Fruit fly (Drosophila melanogaster) whole organism, embryonic: ENCODE data around the gene CG10508.
A peak's percentile ranks its signal among the peaks of the same experiment; 100 is the strongest.

Experiments
- Aef1 ChIP-seq: fragments of 200-800 bp; sonication (Bioruptor generic); IDR thresholded peaks from 3 replicates; pipeline ENCODE4 v1.3.6; 2022; ENCODE audit warnings: missing biosample characterization, missing genetic modification characterization
- Awh ChIP-seq: fragments of 200-800 bp; sonication (Bioruptor generic); IDR thresholded peaks from 2 replicates; pipeline ENCODE4, ENCODE4 v1.3.6; 2022; ENCODE audit warnings: missing biosample characterization, missing genetic modification characterization
- CG10209 ChIP-seq: fragments of 200-800 bp; sonication (Bioruptor generic); optimal IDR thresholded peaks from 3 replicates; lab custom pipeline; 2017; ENCODE audit warnings: missing biosample characterization, mild to moderate bottlenecking, missing genetic modification characterization, missing genetic modification reagents
- CG10274 ChIP-seq: fragments of 200-800 bp; sonication (Bioruptor generic); optimal IDR thresholded peaks from 3 replicates; lab custom pipeline; 2017; ENCODE audit warnings: missing biosample characterization, mild to moderate bottlenecking, missing genetic modification characterization
- CG10366 ChIP-seq: fragments of 200-800 bp; sonication (Bioruptor generic); IDR thresholded peaks from 2 replicates; pipeline ENCODE4 v1.3.6; 2022; ENCODE audit warnings: missing biosample characterization, missing genetic modification characterization
- CG11085 ChIP-seq: fragments of 200-800 bp; sonication (Bioruptor generic); IDR thresholded peaks from 2 replicates; pipeline ENCODE4 v1.3.6; 2022; ENCODE audit warnings: missing biosample characterization, missing genetic modification characterization
- CG12744 ChIP-seq: fragments of 200-800 bp; sonication (Bioruptor generic); optimal IDR thresholded peaks from 2 replicates; lab custom pipeline; 2016; ENCODE audit warnings: missing biosample characterization, missing genetic modification characterization
- CG12942 ChIP-seq: fragments of 200-800 bp; sonication (Bioruptor generic); optimal IDR thresholded peaks from 3 replicates; lab custom pipeline; 2016; ENCODE audit warnings: missing biosample characterization, missing genetic modification characterization
- CG13296 ChIP-seq: fragments of 200-800 bp; sonication (Bioruptor generic); optimal IDR thresholded peaks from 3 replicates; lab custom pipeline; 2018; ENCODE audit warnings: missing biosample characterization, mild to moderate bottlenecking, missing genetic modification characterization
- CG14014 ChIP-seq: fragments of 200-800 bp; sonication (Bioruptor generic); IDR thresholded peaks from 2 replicates; pipeline ENCODE4 v1.3.6; 2022; ENCODE audit warnings: missing biosample characterization, missing genetic modification characterization
- CG14667 ChIP-seq: fragments of 200-800 bp; sonication (Bioruptor generic); IDR thresholded peaks from 2 replicates; pipeline ENCODE4 v1.3.6; 2022; ENCODE audit warnings: missing biosample characterization, missing genetic modification characterization
- CG15514 ChIP-seq: fragments of 200-800 bp; sonication (Bioruptor generic); optimal IDR thresholded peaks from 3 replicates; lab custom pipeline; 2017; ENCODE audit warnings: missing biosample characterization, missing genetic modification characterization, mild to moderate bottlenecking, moderate library complexity, missing genetic modification reagents
- CG16863 ChIP-seq: fragments of 200-800 bp; sonication (Bioruptor generic); optimal IDR thresholded peaks from 3 replicates; lab custom pipeline; 2016; ENCODE audit warnings: missing biosample characterization, missing genetic modification characterization
- CG17359 ChIP-seq: fragments of 200-800 bp; sonication (Bioruptor generic); optimal IDR thresholded peaks from 3 replicates; lab custom pipeline; 2018; ENCODE audit warnings: missing biosample characterization, mild to moderate bottlenecking, missing genetic modification characterization, moderate library complexity
- CG1832 ChIP-seq: fragments of 200-800 bp; sonication (Bioruptor generic); optimal IDR thresholded peaks from 2 replicates; lab custom pipeline; 2017; ENCODE audit warnings: missing biosample characterization, mild to moderate bottlenecking, missing genetic modification characterization, inconsistent platforms
- CG4730 ChIP-seq: fragments of 200-800 bp; sonication (Bioruptor generic); IDR thresholded peaks from 2 replicates; pipeline ENCODE4 v1.3.6; 2022; ENCODE audit warnings: missing biosample characterization, missing genetic modification characterization
- CG6689 ChIP-seq: fragments of 200-800 bp; sonication (Bioruptor generic); IDR thresholded peaks from 2 replicates; pipeline ENCODE4 v1.3.6; 2022; ENCODE audit warnings: missing biosample characterization, missing genetic modification characterization
- CG7928 ChIP-seq: fragments of 200-800 bp; sonication (Bioruptor generic); optimal IDR thresholded peaks from 2 replicates; lab custom pipeline; 2017; ENCODE audit warnings: missing biosample characterization, mild to moderate bottlenecking, missing genetic modification characterization
- CG9437 ChIP-seq: fragments of 200-800 bp; sonication (Bioruptor generic); optimal IDR thresholded peaks from 2 replicates; lab custom pipeline; 2018; ENCODE audit warnings: missing biosample characterization, mild to moderate bottlenecking, missing genetic modification characterization
- CG9609 ChIP-seq: fragments of 200-800 bp; sonication (Bioruptor generic); optimal IDR thresholded peaks from 3 replicates; lab custom pipeline; 2016; ENCODE audit warnings: missing biosample characterization, missing genetic modification characterization
- CG9817 ChIP-seq: fragments of 200-800 bp; sonication (Bioruptor generic); optimal IDR thresholded peaks from 2 replicates; lab custom pipeline; 2018; ENCODE audit warnings: missing biosample characterization, mild to moderate bottlenecking, missing genetic modification characterization, moderate library complexity
- CG9932 ChIP-seq: fragments of 200-800 bp; sonication (Bioruptor generic); IDR thresholded peaks from 2 replicates; pipeline ENCODE4 v1.3.6; 2022; ENCODE audit warnings: missing biosample characterization, missing genetic modification characterization
- CHES-1-like ChIP-seq: fragments of 200-800 bp; sonication (Bioruptor generic); optimal IDR thresholded peaks from 2 replicates; lab custom pipeline; 2016; ENCODE audit warnings: missing biosample characterization, missing genetic modification characterization
- Chrac-16 ChIP-seq: fragments of 200-800 bp; sonication (Bioruptor generic); optimal IDR thresholded peaks from 3 replicates; lab custom pipeline; 2016; ENCODE audit warnings: missing biosample characterization, missing genetic modification characterization
- D19B ChIP-seq: fragments of 200-800 bp; sonication (Bioruptor generic); optimal IDR thresholded peaks from 2 replicates; lab custom pipeline; 2017; ENCODE audit warnings: missing biosample characterization, mild to moderate bottlenecking, missing genetic modification characterization
- Dref ChIP-seq: fragments of 200-800 bp; sonication (Bioruptor generic); IDR thresholded peaks from 2 replicates; pipeline ENCODE4 v1.3.6; 2022; ENCODE audit warnings: missing biosample characterization, missing genetic modification characterization
- Fer1 ChIP-seq: fragments of 200-800 bp; sonication (Bioruptor generic); optimal IDR thresholded peaks from 2 replicates; lab custom pipeline; 2017; ENCODE audit warnings: missing biosample characterization, mild to moderate bottlenecking, missing genetic modification characterization
- Fer2 ChIP-seq: fragments of 200-800 bp; sonication (Bioruptor generic); optimal IDR thresholded peaks from 2 replicates; lab custom pipeline; 2018; ENCODE audit warnings: missing biosample characterization, mild to moderate bottlenecking, missing genetic modification characterization, moderate library complexity
- Fer3 ChIP-seq: fragments of 200-800 bp; sonication (Bioruptor generic); optimal IDR thresholded peaks from 2 replicates; lab custom pipeline; 2018; ENCODE audit warnings: missing biosample characterization, mild to moderate bottlenecking, missing genetic modification characterization, moderate library complexity
- Gsc ChIP-seq: fragments of 200-800 bp; sonication (Bioruptor generic); IDR thresholded peaks from 2 replicates; pipeline ENCODE4 v1.3.6; 2022; ENCODE audit warnings: missing biosample characterization, missing genetic modification characterization
- HmgZ ChIP-seq: fragments of 200-800 bp; sonication (Bioruptor generic); optimal IDR thresholded peaks from 2 replicates; lab custom pipeline; 2018; ENCODE audit warnings: missing biosample characterization, mild to moderate bottlenecking, missing genetic modification characterization
- Hr39 ChIP-seq: fragments of >200 bp; optimal IDR thresholded peaks from 2 replicates; lab custom pipeline; 2017
- Hr51 ChIP-seq, 2 experiments: fragments of 200-800 bp; sonication (Bioruptor generic); optimal IDR thresholded peaks; 2 replicates in 1 of 2; 3 replicates in 1 of 2; lab custom pipeline; 2016 to 2018; ENCODE audit warnings: missing biosample characterization in 2 of 2, missing genetic modification characterization in 2 of 2, mild to moderate bottlenecking in 1 of 2, moderate library complexity in 1 of 2
- Jarid2 ChIP-seq: fragments of 200-800 bp; sonication (Bioruptor generic); optimal IDR thresholded peaks from 3 replicates; lab custom pipeline; 2017; ENCODE audit warnings: mild to moderate bottlenecking, missing biosample characterization, missing genetic modification reagents, missing genetic modification characterization
- Kr ChIP-seq: fragments of 200-800 bp; sonication (Bioruptor generic); optimal IDR thresholded peaks from 2 replicates; lab custom pipeline; 2017; ENCODE audit warnings: missing biosample characterization, mild to moderate bottlenecking, missing genetic modification characterization
- Poxn ChIP-seq: fragments of 200-800 bp; sonication (Bioruptor generic); IDR thresholded peaks from 2 replicates; pipeline ENCODE4 v1.3.6; 2022; ENCODE audit warnings: missing biosample characterization, missing genetic modification characterization
- Ssrp ChIP-seq: fragments of 200-800 bp; sonication (Bioruptor generic); optimal IDR thresholded peaks from 2 replicates; lab custom pipeline; 2018; ENCODE audit warnings: missing biosample characterization, mild to moderate bottlenecking, missing genetic modification characterization, moderate library complexity
- chif ChIP-seq, 2 experiments: fragments of 200-800 bp; sonication (Bioruptor generic); optimal IDR thresholded peaks; 3 replicates each; lab custom pipeline; 2016; ENCODE audit warnings: missing biosample characterization in 2 of 2, missing genetic modification characterization in 2 of 2
- croc ChIP-seq: fragments of 200-800 bp; sonication (Bioruptor generic); conservative IDR thresholded peaks from 3 replicates; pipeline ENCODE4 v1.3.6; 2022; ENCODE audit warnings: missing biosample characterization, missing genetic modification characterization
- cwo ChIP-seq: fragments of 200-800 bp; sonication (Bioruptor generic); optimal IDR thresholded peaks from 3 replicates; lab custom pipeline; 2017; ENCODE audit warnings: missing biosample characterization, missing genetic modification characterization, mild to moderate bottlenecking, moderate library complexity, missing genetic modification reagents
- grau ChIP-seq: fragments of 200-800 bp; optimal IDR thresholded peaks from 3 replicates; lab custom pipeline; 2019; ENCODE audit warnings: missing biosample characterization, mild to moderate bottlenecking, missing genetic modification characterization, moderate library complexity
- jing ChIP-seq: fragments of 200-800 bp; sonication (Bioruptor generic); optimal IDR thresholded peaks from 2 replicates; lab custom pipeline; 2018; ENCODE audit warnings: missing biosample characterization, mild to moderate bottlenecking, missing genetic modification characterization
- lmd ChIP-seq: fragments of 200-800 bp; sonication (Bioruptor generic); IDR thresholded peaks from 2 replicates; pipeline ENCODE4 v1.3.6; 2022; ENCODE audit warnings: missing biosample characterization, missing genetic modification characterization
- mam ChIP-seq: fragments of 200-800 bp; sonication (Bioruptor generic); optimal IDR thresholded peaks from 3 replicates; lab custom pipeline; 2016; ENCODE audit warnings: missing biosample characterization, missing genetic modification characterization
- prd ChIP-seq, 3 experiments: fragments of >200 bp in 2 of 3; fragments of 200-800 bp in 1 of 3; sonication (Bioruptor generic) in 1 of 3; optimal IDR thresholded peaks in 2 of 3; IDR thresholded peaks in 1 of 3; 2 replicates in 2 of 3; 3 replicates in 1 of 3; pipeline versions ENCODE4 v1.3.6 to Lab custom; 2017 to 2022; ENCODE audit warnings: missing biosample characterization in 1 of 3, missing genetic modification characterization in 1 of 3
- ro ChIP-seq: fragments of 200-800 bp; sonication (Bioruptor generic); IDR thresholded peaks from 2 replicates; pipeline ENCODE4 v1.3.6; 2022; ENCODE audit warnings: missing biosample characterization, missing genetic modification characterization
- schlank ChIP-seq: fragments of 200-800 bp; sonication (Bioruptor generic); optimal IDR thresholded peaks from 2 replicates; lab custom pipeline; 2018; ENCODE audit warnings: missing biosample characterization, mild to moderate bottlenecking, missing genetic modification characterization
- tna ChIP-seq: fragments of 200-800 bp; sonication (Bioruptor generic); IDR thresholded peaks from 2 replicates; pipeline ENCODE4 v1.3.6; 2022; ENCODE audit warnings: missing biosample characterization, missing genetic modification characterization; ENCODE audit not compliant: partially characterized antibody
- usp ChIP-seq: fragments of >200 bp; optimal IDR thresholded peaks from 2 replicates; lab custom pipeline; 2017; ENCODE audit warnings: missing biosample characterization, missing genetic modification characterization

CG10508 gene

dm6 chr3L:21176935-21177581 lies 33.0 kb upstream of the CG10508 start (continued):
- TF ChIP-seq prd (optimal IDR thresholded peaks at IDR 0.05; lab: Kevin White, UChicago) (no peak), prd (GFP tag; IDR thresholded peaks at IDR 0.05; lab: Robert Waterston, UW) (peak; percentile 81), D19B (GFP tag; lab: Kevin White, UChicago) (peak; percentile 71), Ssrp (peak; percentile 12), CG16863 (GFP tag; lab: Kevin White, UChicago) (peak; percentile 7), HmgZ (peak; percentile 64), CG12744 (GFP tag; lab: Kevin White, UChicago) (peak; percentile 55), schlank (peak; percentile 40), chif (GFP tag; optimal IDR thresholded peaks at IDR 0.05; lab: Kevin White, UChicago) (peak; percentile 16 to 28), CG7928 (peak; percentile 40), CG4730 (GFP tag; lab: Robert Waterston, UW) (peak; percentile 53; the same call in 1 of the 2 replicates), CG1832 (GFP tag; lab: Kevin White, UChicago) (no peak), Poxn (GFP tag; lab: Robert Waterston, UW) (0 out of 2 replicates have a peak, but pooled peaks have one; percentile 45), mam (GFP tag; lab: Kevin White, UChicago) (peak; percentile 67), Jarid2 (GFP tag; lab: Kevin White, UChicago) (peak; percentile 16), CG17359 (tag; lab: Kevin White, UChicago) (peak; percentile 49), CG6689 (GFP tag; lab: Robert Waterston, UW) (peak; percentile 67), Dref (GFP tag; lab: Robert Waterston, UW) (no peak), CHES-1-like (GFP tag; lab: Kevin White, UChicago) (peak; percentile 30), Hr51 (GFP tag; optimal IDR thresholded peaks at IDR 0.05; lab: Kevin White, UChicago) (peak in 1 of 2 experiments; percentile 73), ro (GFP tag; lab: Robert Waterston, UW) (0 out of 2 replicates have a peak, but pooled peaks have one; percentile 11), CG9817 (tag; lab: Kevin White, UChicago) (peak; percentile 61), Chrac-16 (peak; percentile 49), Awh (GFP tag; lab: Robert Waterston, UW) (peak; percentile 69; the same call in 1 of the 2 replicates), CG14667 (GFP tag; lab: Robert Waterston, UW) (peak; percentile 57), croc (GFP tag; lab: Robert Waterston, UW) (no peak), CG9437 (GFP tag; lab: Kevin White, UChicago) (no peak), CG13296 (GFP tag; lab: Kevin White, UChicago) (peak; percentile 30), CG10274 (GFP tag; lab: Kevin White, UChicago) (peak; percentile 78), Fer2 (tag; lab: Kevin White, UChicago) (peak; percentile 7), CG9932 (peak; percentile 88), CG14014 (GFP tag; lab: Robert Waterston, UW) (peak; percentile 80), Kr (GFP tag; lab: Kevin White, UChicago) (no peak), Gsc (GFP tag; lab: Robert Waterston, UW) (no peak), Fer1 (GFP tag; lab: Kevin White, UChicago) (peak; percentile 67), Hr39 (lab: Kevin White, UChicago) (no peak), CG12942 (GFP tag; lab: Kevin White, UChicago) (peak; percentile 33), CG9609 (GFP tag; lab: Kevin White, UChicago) (no peak), grau (tag; lab: Kevin White, UChicago) (peak; percentile 80), CG11085 (peak; percentile 50; the same call in 1 of the 2 replicates), cwo (GFP tag; lab: Kevin White, UChicago) (peak; percentile 59), Fer3 (tag; lab: Kevin White, UChicago) (peak; percentile 83), CG10366 (peak; percentile 66), Aef1 (peak; percentile 78), CG15514 (GFP tag; lab: Kevin White, UChicago) (peak; percentile 65), usp (GFP tag; lab: Kevin White, UChicago) (no peak), CG10209 (GFP tag; lab: Kevin White, UChicago) (peak; percentile 69), lmd (GFP tag; lab: Robert Waterston, UW) (peak; percentile 83), tna (GFP tag; lab: Robert Waterston, UW) (no peak), jing (GFP tag; lab: Kevin White, UChicago) (no peak)
